Fruit fly (Drosophila melanogaster) whole organism, embryonic: ENCODE results near the gene CG5861.

Experiments
- Asciz ChIP-seq: fragments of 200-800 bp; sonication (Bioruptor generic); optimal IDR thresholded peaks from 2 replicates; lab custom pipeline; 2017; ENCODE audit warnings: missing biosample characterization, mild to moderate bottlenecking, missing genetic modification characterization, missing genetic modification reagents
- Atf-2 ChIP-seq: fragments of 200-800 bp; sonication (Bioruptor generic); optimal IDR thresholded peaks from 2 replicates; lab custom pipeline; 2016; ENCODE audit warnings: missing biosample characterization, missing genetic modification characterization
- B-H1 ChIP-seq: fragments of 200-800 bp; sonication (Bioruptor generic); IDR thresholded peaks from 3 replicates; pipeline ENCODE4 v1.3.6; 2022; ENCODE audit warnings: missing biosample characterization, missing genetic modification characterization
- CG12219 ChIP-seq: fragments of 200-800 bp; sonication (Bioruptor generic); optimal IDR thresholded peaks from 3 replicates; lab custom pipeline; 2018; ENCODE audit warnings: missing biosample characterization, mild to moderate bottlenecking, missing genetic modification characterization
- CG13296 ChIP-seq: fragments of 200-800 bp; sonication (Bioruptor generic); optimal IDR thresholded peaks from 3 replicates; lab custom pipeline; 2018; ENCODE audit warnings: missing biosample characterization, mild to moderate bottlenecking, missing genetic modification characterization
- CG14050 ChIP-seq: fragments of 200-800 bp; sonication (Bioruptor generic); IDR thresholded peaks from 3 replicates; pipeline ENCODE4 v1.3.6; 2022; ENCODE audit warnings: missing biosample characterization, missing genetic modification characterization
- CG14667 ChIP-seq: fragments of 200-800 bp; sonication (Bioruptor generic); IDR thresholded peaks from 2 replicates; pipeline ENCODE4 v1.3.6; 2022; ENCODE audit warnings: missing biosample characterization, missing genetic modification characterization
- CG16815 ChIP-seq: fragments of 200-800 bp; sonication (Bioruptor generic); optimal IDR thresholded peaks from 3 replicates; lab custom pipeline; 2017; ENCODE audit warnings: missing biosample characterization, mild to moderate bottlenecking, missing genetic modification characterization
- CG30020 ChIP-seq: fragments of 200-800 bp; optimal IDR thresholded peaks from 2 replicates; lab custom pipeline; 2019; ENCODE audit warnings: missing biosample characterization, mild to moderate bottlenecking, missing genetic modification characterization, moderate library complexity
- CG32532 ChIP-seq: fragments of 200-800 bp; sonication (Bioruptor generic); IDR thresholded peaks from 2 replicates; pipeline ENCODE4 v1.3.6; 2022; ENCODE audit warnings: missing biosample characterization, missing genetic modification characterization
- CG4424 ChIP-seq: fragments of 200-800 bp; sonication (Bioruptor generic); optimal IDR thresholded peaks from 3 replicates; lab custom pipeline; 2016; ENCODE audit warnings: missing biosample characterization, missing genetic modification characterization
- CG7357 ChIP-seq: fragments of 200-800 bp; sonication (Bioruptor generic); IDR thresholded peaks from 3 replicates; pipeline ENCODE4 v1.3.6; 2022; ENCODE audit warnings: missing biosample characterization, missing genetic modification characterization
- CG9215 ChIP-seq: fragments of 200-800 bp; sonication (Bioruptor generic); IDR thresholded peaks from 2 replicates; pipeline ENCODE4 v1.3.6; 2022; ENCODE audit warnings: missing biosample characterization, missing genetic modification characterization
- Dbx ChIP-seq: fragments of 200-800 bp; sonication (Bioruptor generic); IDR thresholded peaks from 3 replicates; pipeline ENCODE4 v1.3.6; 2022; ENCODE audit warnings: missing biosample characterization, missing genetic modification characterization
- Dek ChIP-seq: fragments of 200-800 bp; sonication (Bioruptor generic); optimal IDR thresholded peaks from 3 replicates; lab custom pipeline; 2019; ENCODE audit warnings: missing biosample characterization, mild to moderate bottlenecking, missing genetic modification characterization, moderate library complexity
- Doc3 ChIP-seq: fragments of 200-800 bp; sonication (Bioruptor generic); IDR thresholded peaks from 3 replicates; pipeline ENCODE4 v1.3.6; 2022; ENCODE audit warnings: missing biosample characterization, missing genetic modification characterization; ENCODE audit not compliant: partially characterized antibody
- Dp ChIP-seq: fragments of 200-800 bp; sonication (Bioruptor generic); optimal IDR thresholded peaks from 2 replicates; lab custom pipeline; 2018; ENCODE audit warnings: missing biosample characterization, mild to moderate bottlenecking, missing genetic modification characterization, moderate library complexity
- Ets97D ChIP-seq: fragments of 200-800 bp; sonication (Bioruptor generic); optimal IDR thresholded peaks from 3 replicates; lab custom pipeline; 2016; ENCODE audit warnings: missing biosample characterization, missing genetic modification characterization
- Fer2 ChIP-seq: fragments of 200-800 bp; sonication (Bioruptor generic); optimal IDR thresholded peaks from 2 replicates; lab custom pipeline; 2018; ENCODE audit warnings: missing biosample characterization, mild to moderate bottlenecking, missing genetic modification characterization, moderate library complexity
- HLH54F ChIP-seq: fragments of 200-800 bp; sonication (Bioruptor generic); optimal IDR thresholded peaks from 3 replicates; lab custom pipeline; 2016; ENCODE audit warnings: missing biosample characterization, missing genetic modification characterization
- HmgD ChIP-seq: fragments of 200-800 bp; sonication (Bioruptor generic); optimal IDR thresholded peaks from 3 replicates; lab custom pipeline; 2016; ENCODE audit warnings: missing biosample characterization, missing genetic modification characterization
- Hr3 ChIP-seq: fragments of 200-800 bp; sonication (Bioruptor generic); optimal IDR thresholded peaks from 3 replicates; lab custom pipeline; 2016; ENCODE audit warnings: missing biosample characterization, missing genetic modification characterization
- NC2α ChIP-seq: fragments of 200-800 bp; sonication (Bioruptor generic); optimal IDR thresholded peaks from 2 replicates; lab custom pipeline; 2016; ENCODE audit warnings: missing biosample characterization, missing genetic modification characterization
- NfI ChIP-seq: fragments of 200-800 bp; sonication (Bioruptor generic); optimal IDR thresholded peaks from 3 replicates; lab custom pipeline; 2018; ENCODE audit warnings: missing biosample characterization, mild to moderate bottlenecking, missing genetic modification characterization, moderate library complexity
- Oli ChIP-seq: fragments of 200-800 bp; sonication (Bioruptor generic); optimal IDR thresholded peaks from 2 replicates; lab custom pipeline; 2018; ENCODE audit warnings: missing biosample characterization, mild to moderate bottlenecking, missing genetic modification characterization, moderate library complexity
- PHDP ChIP-seq: fragments of 200-800 bp; sonication (Bioruptor generic); optimal IDR thresholded peaks from 3 replicates; lab custom pipeline; 2018; ENCODE audit warnings: missing biosample characterization, mild to moderate bottlenecking, missing genetic modification characterization, moderate library complexity
- Poxn ChIP-seq: fragments of 200-800 bp; sonication (Bioruptor generic); IDR thresholded peaks from 2 replicates; pipeline ENCODE4 v1.3.6; 2022; ENCODE audit warnings: missing biosample characterization, missing genetic modification characterization
- Rx ChIP-seq: fragments of 200-800 bp; sonication (Bioruptor generic); IDR thresholded peaks from 2 replicates; pipeline ENCODE4 v1.3.6; 2022; ENCODE audit warnings: missing biosample characterization, missing genetic modification characterization
- Sox100B ChIP-seq: fragments of 200-800 bp; sonication (Bioruptor generic); optimal IDR thresholded peaks from 3 replicates; lab custom pipeline; 2018; ENCODE audit warnings: missing biosample characterization, mild to moderate bottlenecking, missing genetic modification characterization
- Tbp ChIP-seq: fragments of >200 bp; optimal IDR thresholded peaks from 2 replicates; lab custom pipeline; 2018; ENCODE audit warnings: missing biosample characterization, missing genetic modification characterization
- ato ChIP-seq: fragments of 200-800 bp; sonication (Bioruptor generic); IDR thresholded peaks from 2 replicates; pipeline ENCODE4 v1.3.6; 2022; ENCODE audit warnings: missing biosample characterization, missing genetic modification characterization; ENCODE audit not compliant: partially characterized antibody
- bigmax ChIP-seq: fragments of 200-800 bp; sonication (Bioruptor generic); optimal IDR thresholded peaks from 2 replicates; lab custom pipeline; 2018; ENCODE audit warnings: missing biosample characterization, mild to moderate bottlenecking, missing genetic modification characterization
- bsh ChIP-seq, 2 experiments: fragments of 200-800 bp; sonication (Bioruptor generic); optimal IDR thresholded peaks; 2 replicates each; lab custom pipeline; 2017 to 2018; ENCODE audit warnings: mild to moderate bottlenecking in 2 of 2, missing biosample characterization in 2 of 2, missing genetic modification characterization in 2 of 2, moderate library complexity in 1 of 2
- croc ChIP-seq: fragments of 200-800 bp; sonication (Bioruptor generic); conservative IDR thresholded peaks from 3 replicates; pipeline ENCODE4 v1.3.6; 2022; ENCODE audit warnings: missing biosample characterization, missing genetic modification characterization
- crol ChIP-seq: fragments of 200-800 bp; sonication (Bioruptor generic); IDR thresholded peaks from 2 replicates; pipeline ENCODE4 v1.3.6; 2022; ENCODE audit warnings: missing biosample characterization, missing genetic modification characterization
- dmrt11E ChIP-seq: fragments of 200-800 bp; sonication (Bioruptor generic); optimal IDR thresholded peaks from 3 replicates; lab custom pipeline; 2018; ENCODE audit warnings: missing biosample characterization, mild to moderate bottlenecking, missing genetic modification characterization, moderate library complexity
- exex ChIP-seq: fragments of 200-800 bp; sonication (Bioruptor generic); optimal IDR thresholded peaks from 4 replicates; lab custom pipeline; 2018; ENCODE audit warnings: missing biosample characterization, mild to moderate bottlenecking, missing genetic modification characterization, moderate library complexity
- mld ChIP-seq: fragments of 200-800 bp; sonication (Bioruptor generic); IDR thresholded peaks from 3 replicates; pipeline ENCODE4 v1.3.6; 2022; ENCODE audit warnings: missing biosample characterization, missing genetic modification characterization; ENCODE audit not compliant: partially characterized antibody
- nerfin-1 ChIP-seq: fragments of 200-800 bp; sonication (Bioruptor generic); optimal IDR thresholded peaks from 3 replicates; lab custom pipeline; 2019; ENCODE audit warnings: missing biosample characterization, mild to moderate bottlenecking, missing genetic modification characterization, moderate library complexity
- org-1 ChIP-seq: fragments of 200-800 bp; sonication (Bioruptor generic); optimal IDR thresholded peaks from 2 replicates; lab custom pipeline; 2017; ENCODE audit warnings: missing biosample characterization, missing genetic modification characterization
- peb ChIP-seq: fragments of 200-800 bp; sonication (Bioruptor generic); IDR thresholded peaks from 2 replicates; pipeline ENCODE4 v1.3.6; 2022; ENCODE audit warnings: missing biosample characterization, missing genetic modification characterization
- pros ChIP-seq: fragments of 200-800 bp; sonication (Bioruptor generic); optimal IDR thresholded peaks from 3 replicates; lab custom pipeline; 2019; ENCODE audit warnings: missing biosample characterization, mild to moderate bottlenecking, missing genetic modification characterization, moderate library complexity
- row ChIP-seq: fragments of 200-800 bp; sonication (Bioruptor generic); IDR thresholded peaks from 3 replicates; pipeline ENCODE4 v1.3.6; 2022; ENCODE audit warnings: missing biosample characterization, missing genetic modification characterization
- seq ChIP-seq: fragments of 200-800 bp; sonication (Bioruptor generic); IDR thresholded peaks from 2 replicates; pipeline ENCODE4 v1.3.6; 2022; ENCODE audit warnings: missing biosample characterization, missing genetic modification characterization
- sima ChIP-seq: fragments of 200-800 bp; sonication (Bioruptor generic); optimal IDR thresholded peaks from 2 replicates; lab custom pipeline; 2016; ENCODE audit warnings: missing biosample characterization, missing genetic modification characterization
- slbo ChIP-seq: fragments of 200-800 bp; sonication (Bioruptor generic); IDR thresholded peaks from 2 replicates; pipeline ENCODE4 v1.3.6; 2022; ENCODE audit warnings: missing biosample characterization, missing genetic modification characterization
- sna ChIP-seq: fragments of 200-800 bp; sonication (Bioruptor generic); IDR thresholded peaks from 2 replicates; pipeline ENCODE4 v1.3.6; 2022; ENCODE audit warnings: missing biosample characterization, missing genetic modification characterization; ENCODE audit not compliant: partially characterized antibody
- tx ChIP-seq: fragments of 200-800 bp; sonication (Bioruptor generic); optimal IDR thresholded peaks from 2 replicates; lab custom pipeline; 2016; ENCODE audit warnings: missing biosample characterization, missing genetic modification characterization
- vvl ChIP-seq: fragments of 200-800 bp; sonication (Bioruptor generic); IDR thresholded peaks from 2 replicates; pipeline ENCODE4 v1.3.6; 2022; ENCODE audit warnings: missing biosample characterization, missing genetic modification characterization
- zfh1 ChIP-seq: fragments of 200-800 bp; sonication (Bioruptor generic); IDR thresholded peaks from 3 replicates; pipeline ENCODE4 v1.3.6; 2022; ENCODE audit warnings: missing biosample characterization, missing genetic modification characterization
- zfh2 ChIP-seq: fragments of 200-800 bp; sonication (Bioruptor generic); optimal IDR thresholded peaks from 2 replicates; lab custom pipeline; 2016; ENCODE audit warnings: missing biosample characterization, missing genetic modification characterization

Gene CG5861

DNA sequence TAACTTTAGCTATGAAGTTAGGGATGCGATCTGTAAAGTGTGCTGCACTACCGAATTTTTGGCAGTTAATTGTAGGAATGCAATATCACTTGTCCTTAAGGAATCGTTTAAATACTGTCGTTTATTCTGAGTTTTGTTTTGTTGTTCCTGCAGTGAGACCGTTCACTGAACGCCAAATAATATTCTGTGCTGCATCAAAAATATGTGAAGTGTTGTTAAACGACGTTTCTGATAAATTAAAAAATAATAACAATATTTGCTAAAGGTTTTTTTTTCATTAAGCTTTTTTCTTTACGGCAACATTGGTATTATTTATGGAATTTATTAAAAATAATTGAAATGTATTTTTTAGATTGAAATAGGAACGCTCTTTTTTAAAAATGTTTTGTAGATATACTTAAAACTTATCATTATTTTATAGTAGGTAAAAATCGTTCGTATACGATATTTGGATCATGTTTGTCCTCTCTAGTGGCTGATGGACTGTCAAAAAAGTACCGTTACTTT, 4.3 kb downstream of the CG5861 start, which contains the start of gene GMF (continued):
- peak in 1 of 2 experiments; percentile 40 for TF ChIP-seq bsh (GFP tag; optimal IDR thresholded peaks at IDR 0.05; lab: Kevin White, UChicago)
- TF ChIP-seq sna (GFP tag; lab: Robert Waterston, UW) = no peak
- TF ChIP-seq Asciz (GFP tag; lab: Kevin White, UChicago) = peak; percentile 26
- no peak for TF ChIP-seq CG32532 (GFP tag; lab: Robert Waterston, UW)
- no peak for TF ChIP-seq Oli (tag; lab: Kevin White, UChicago)
- TF ChIP-seq Sox100B = peak; percentile 31
- TF ChIP-seq Dek = no peak
- TF ChIP-seq Hr3 (GFP tag; lab: Kevin White, UChicago) = peak; percentile 37
- TF ChIP-seq CG7357 (GFP tag; lab: Robert Waterston, UW) = no peak
- no peak for TF ChIP-seq ato
- TF ChIP-seq row (GFP tag; lab: Robert Waterston, UW) = peak; percentile 78
- TF ChIP-seq B-H1 (GFP tag; lab: Robert Waterston, UW) = no peak
- TF ChIP-seq zfh1 (GFP tag; lab: Robert Waterston, UW) = no peak
- TF ChIP-seq pros (GFP tag; lab: Kevin White, UChicago) = no peak
- peak; percentile 49; the same call in 1 of the 2 replicates for TF ChIP-seq vvl (GFP tag; lab: Robert Waterston, UW)
- TF ChIP-seq NfI (GFP tag; lab: Kevin White, UChicago) = no peak
- TF ChIP-seq dmrt11E (tag; lab: Kevin White, UChicago) = peak; percentile 60
- no peak for TF ChIP-seq CG14050 (GFP tag; lab: Robert Waterston, UW)
- no peak for TF ChIP-seq Poxn (GFP tag; lab: Robert Waterston, UW)
- 0 out of 3 replicates have a peak, but pooled peaks have one; percentile 11 for TF ChIP-seq Dbx
- TF ChIP-seq nerfin-1 = peak; percentile 27
- no peak for TF ChIP-seq CG16815 (GFP tag; lab: Kevin White, UChicago)
- TF ChIP-seq slbo (GFP tag; lab: Robert Waterston, UW) = peak; percentile 45; the same call in 1 of the 2 replicates
- TF ChIP-seq crol (GFP tag; lab: Robert Waterston, UW) = no peak
- peak; percentile 41 for TF ChIP-seq exex (tag; lab: Kevin White, UChicago)
- TF ChIP-seq Doc3 (GFP tag; lab: Robert Waterston, UW) = no peak
- TF ChIP-seq CG12219 (GFP tag; lab: Kevin White, UChicago) = no peak
- TF ChIP-seq NC2α (GFP tag; lab: Kevin White, UChicago) = no peak
- TF ChIP-seq CG30020 (tag; lab: Kevin White, UChicago) = peak; percentile 39
- peak; percentile 7 for TF ChIP-seq HLH54F (GFP tag; lab: Kevin White, UChicago)
- no peak for TF ChIP-seq Tbp (GFP tag; lab: Kevin White, UChicago)
- TF ChIP-seq bigmax (GFP tag; lab: Kevin White, UChicago) = no peak
- no peak for TF ChIP-seq mld
- TF ChIP-seq PHDP (tag; lab: Kevin White, UChicago) = peak; percentile 6
- no peak for TF ChIP-seq croc (GFP tag; lab: Robert Waterston, UW)
- TF ChIP-seq Fer2 = no peak
- TF ChIP-seq seq (GFP tag; lab: Robert Waterston, UW) = no peak
- TF ChIP-seq HmgD (GFP tag; lab: Kevin White, UChicago) = no peak
- TF ChIP-seq sima (GFP tag; lab: Kevin White, UChicago) = no peak
- TF ChIP-seq CG14667 (GFP tag; lab: Robert Waterston, UW) = no peak
- TF ChIP-seq org-1 (GFP tag; lab: Kevin White, UChicago) = no peak
- peak; percentile 48 for TF ChIP-seq CG4424 (GFP tag; lab: Kevin White, UChicago)
- no peak for TF ChIP-seq Atf-2 (GFP tag; lab: Kevin White, UChicago)
- peak; percentile 22 for TF ChIP-seq CG13296 (GFP tag; lab: Kevin White, UChicago)
- TF ChIP-seq zfh2 = peak; percentile 23
- TF ChIP-seq peb (GFP tag; lab: Robert Waterston, UW) = no peak
- TF ChIP-seq CG9215 = no peak
- peak; percentile 45 for TF ChIP-seq Ets97D
- TF ChIP-seq Rx = no peak
- TF ChIP-seq Dp (GFP tag; lab: Kevin White, UChicago) = peak; percentile 13
- TF ChIP-seq tx (GFP tag; lab: Kevin White, UChicago) = no peak
